Fruit fly (Drosophila melanogaster): ENCODE results near the gene Dhrs4.
A peak's percentile ranks its signal among the peaks of the same experiment; 100 is the strongest.

The Dhrs4 gene

dm6 chr3L:5186807-5187571, 45.5 kb upstream of the Dhrs4 start (continued):
- TF ChIP-seq CG16863 (GFP tag; optimal IDR thresholded peaks at IDR 0.05) (peak; percentile 87), HLH4C (GFP tag; IDR thresholded peaks at IDR 0.05; ENCODE audit: partially characterized antibody) (no peak), CG10147 (GFP tag; optimal IDR thresholded peaks at IDR 0.05) (peak; percentile 84), gcm2 (GFP tag; optimal IDR thresholded peaks at IDR 0.05) (peak; percentile 83), CG8765 (GFP tag; IDR thresholded peaks at IDR 0.05) (peak; percentile 74), dysf (GFP tag; IDR thresholded peaks at IDR 0.05) (peak; percentile 92), row (GFP tag; IDR thresholded peaks at IDR 0.05) (peak; percentile 89), shn (GFP tag; optimal IDR thresholded peaks at IDR 0.05) (peak; percentile 81), rib (GFP tag; IDR thresholded peaks at IDR 0.05) (0 out of 2 replicates have a peak, but pooled peaks have one; percentile 14), CG5180 (GFP tag; optimal IDR thresholded peaks at IDR 0.05) (peak; percentile 67), tgo (GFP tag; IDR thresholded peaks at IDR 0.05) (peak; percentile 87), CG32767 (GFP tag; IDR thresholded peaks at IDR 0.05) (peak; percentile 84), sd (tag; optimal IDR thresholded peaks at IDR 0.05) (peak; percentile 74), HmgD (GFP tag; optimal IDR thresholded peaks at IDR 0.05) (no peak), trem (tag; optimal IDR thresholded peaks at IDR 0.05) (peak; percentile 92), CG13287 (GFP tag; IDR thresholded peaks at IDR 0.05; ENCODE audit: partially characterized antibody) (no peak), CG4707 (GFP tag; optimal IDR thresholded peaks at IDR 0.05) (peak; percentile 80), D (optimal IDR thresholded peaks at IDR 0.05) (no peak), D (GFP tag; optimal IDR thresholded peaks at IDR 0.05) (peak; percentile 83), dpn (GFP tag; optimal IDR thresholded peaks at IDR 0.05) (peak; percentile 88 to 90), Lpt (GFP tag; optimal IDR thresholded peaks at IDR 0.05) (no peak), CG31388 (GFP tag; optimal IDR thresholded peaks at IDR 0.05) (peak; percentile 48), salm (tag; optimal IDR thresholded peaks at IDR 0.05) (peak; percentile 83), twi (tag; optimal IDR thresholded peaks at IDR 0.05) (peak; percentile 79), CG32532 (GFP tag; IDR thresholded peaks at IDR 0.05) (peak; percentile 87), dimm (GFP tag; IDR thresholded peaks at IDR 0.05) (peak; percentile 73), CG4820 (GFP tag; optimal IDR thresholded peaks at IDR 0.05) (peak; percentile 90), hkb (optimal IDR thresholded peaks at IDR 0.05) (no peak), hkb (GFP tag; IDR thresholded peaks at IDR 0.05) (peak; percentile 95), CG42726 (GFP tag; IDR thresholded peaks at IDR 0.05; ENCODE audit: partially characterized antibody) (no peak), Neu2 (GFP tag; optimal IDR thresholded peaks at IDR 0.05; ENCODE audit: borderline replicate concordance) (no peak), CG5245 (GFP tag; optimal IDR thresholded peaks at IDR 0.05) (peak; percentile 88), toy (GFP tag; IDR thresholded peaks at IDR 0.05) (peak; percentile 47; the same call in 1 of the 2 replicates), sens (GFP tag) (peak; percentile 97), dan (GFP tag; IDR thresholded peaks at IDR 0.05) (no peak; the same call in 1 of the 2 replicates), slbo (GFP tag; IDR thresholded peaks at IDR 0.05) (peak; percentile 88), CG4282 (GFP tag; optimal IDR thresholded peaks at IDR 0.05) (peak; percentile 34), gcm (GFP tag; optimal IDR thresholded peaks at IDR 0.05) (peak; percentile 92), ERR (GFP tag; optimal IDR thresholded peaks at IDR 0.05) (peak; percentile 74), CG14014 (GFP tag; IDR thresholded peaks at IDR 0.05) (peak; percentile 82), jigr1 (GFP tag; IDR thresholded peaks at IDR 0.05) (peak; percentile 74; the same call in 2 of the 3 replicates), CG34224 (GFP tag; IDR thresholded peaks at IDR 0.05; ENCODE audit: partially characterized antibody) (no peak), fd64A (GFP tag; optimal IDR thresholded peaks at IDR 0.05) (peak; percentile 80), Stat92E (GFP tag; optimal IDR thresholded peaks at IDR 0.05) (peak in 1 of 3 experiments; percentile 55), ranshi (GFP tag; IDR thresholded peaks at IDR 0.05) (peak; percentile 89), Abd-B (GFP tag; optimal IDR thresholded peaks at IDR 0.05) (peak; percentile 87), chinmo (GFP tag; IDR thresholded peaks at IDR 0.05; ENCODE audit: partially characterized antibody) (peak; percentile 79; the same call in 1 of the 4 replicates), CG11247 (GFP tag; IDR thresholded peaks at IDR 0.05) (peak; percentile 79), CG4617 (GFP tag; optimal IDR thresholded peaks at IDR 0.05; ENCODE audit: borderline replicate concordance) (peak; percentile 33), slp2 (GFP tag; optimal IDR thresholded peaks at IDR 0.05) (peak; percentile 90)
